Fruit fly (Drosophila melanogaster) whole organism, embryonic: Measurements from ENCODE around the gene CG14043.
A peak's percentile ranks its signal among the peaks of the same experiment; 100 is the strongest.

Experiments used
- B-H2 ChIP-seq: fragments of 200-800 bp; sonication (Bioruptor generic); optimal IDR thresholded peaks from 2 replicates; lab custom pipeline; 2018; ENCODE audit warnings: missing biosample characterization, mild to moderate bottlenecking, missing genetic modification characterization
- CG10274 ChIP-seq: fragments of 200-800 bp; sonication (Bioruptor generic); optimal IDR thresholded peaks from 3 replicates; lab custom pipeline; 2017; ENCODE audit warnings: missing biosample characterization, mild to moderate bottlenecking, missing genetic modification characterization
- CG11093 ChIP-seq: fragments of 200-800 bp; sonication (Bioruptor generic); IDR thresholded peaks from 3 replicates; pipeline ENCODE4 v1.3.6; 2022; ENCODE audit warnings: missing biosample characterization, missing genetic modification characterization
- CG11247 ChIP-seq: fragments of 200-800 bp; sonication (Bioruptor generic); IDR thresholded peaks from 2 replicates; pipeline ENCODE4 v1.3.6; 2022; ENCODE audit warnings: missing biosample characterization, missing genetic modification characterization
- CG12155 ChIP-seq: fragments of 200-800 bp; sonication (Bioruptor generic); optimal IDR thresholded peaks from 3 replicates; lab custom pipeline; 2016; ENCODE audit warnings: missing biosample characterization, missing genetic modification characterization
- CG1233 ChIP-seq: fragments of 200-800 bp; sonication (Bioruptor generic); optimal IDR thresholded peaks from 4 replicates; lab custom pipeline; 2018; ENCODE audit warnings: missing biosample characterization, mild to moderate bottlenecking, missing genetic modification characterization
- CG13296 ChIP-seq: fragments of 200-800 bp; sonication (Bioruptor generic); optimal IDR thresholded peaks from 3 replicates; lab custom pipeline; 2018; ENCODE audit warnings: missing biosample characterization, mild to moderate bottlenecking, missing genetic modification characterization
- CG13775 ChIP-seq: fragments of 200-800 bp; sonication (Bioruptor generic); optimal IDR thresholded peaks from 3 replicates; lab custom pipeline; 2017; ENCODE audit warnings: missing biosample characterization, mild to moderate bottlenecking, missing genetic modification characterization
- CG18619 ChIP-seq: fragments of 200-800 bp; sonication (Bioruptor generic); optimal IDR thresholded peaks from 3 replicates; lab custom pipeline; 2017; ENCODE audit warnings: missing biosample characterization, mild to moderate bottlenecking, missing genetic modification characterization
- CG2120 ChIP-seq: fragments of 200-800 bp; sonication (Bioruptor generic); optimal IDR thresholded peaks from 3 replicates; lab custom pipeline; 2016; ENCODE audit warnings: missing biosample characterization, missing genetic modification characterization
- CG30431 ChIP-seq: fragments of 200-800 bp; sonication (Bioruptor generic); optimal IDR thresholded peaks from 2 replicates; lab custom pipeline; 2017; ENCODE audit warnings: missing biosample characterization, missing genetic modification characterization
- CG4360 ChIP-seq: fragments of 200-800 bp; sonication (Bioruptor generic); IDR thresholded peaks from 2 replicates; pipeline ENCODE4 v1.3.6; 2022; ENCODE audit warnings: missing biosample characterization, missing genetic modification characterization
- CG43689 ChIP-seq: fragments of 200-800 bp; sonication (Bioruptor generic); IDR thresholded peaks from 2 replicates; pipeline ENCODE4 v1.3.6; 2022; ENCODE audit warnings: missing biosample characterization, missing genetic modification characterization
- CG4424 ChIP-seq: fragments of 200-800 bp; sonication (Bioruptor generic); optimal IDR thresholded peaks from 3 replicates; lab custom pipeline; 2016; ENCODE audit warnings: missing biosample characterization, missing genetic modification characterization
- CG5180 ChIP-seq: fragments of 200-800 bp; sonication (Bioruptor generic); optimal IDR thresholded peaks from 3 replicates; lab custom pipeline; 2017; ENCODE audit warnings: missing biosample characterization, missing genetic modification characterization, mild to moderate bottlenecking, moderate library complexity, missing genetic modification reagents
- CG5245 ChIP-seq: fragments of 200-800 bp; sonication (Bioruptor generic); optimal IDR thresholded peaks from 3 replicates; lab custom pipeline; 2016; ENCODE audit warnings: missing biosample characterization, missing genetic modification characterization
- CG6272 ChIP-seq: fragments of 200-800 bp; sonication (Bioruptor generic); IDR thresholded peaks from 2 replicates; pipeline ENCODE4 v1.3.6; 2022; ENCODE audit warnings: missing biosample characterization, missing genetic modification characterization
- CG6854 ChIP-seq: fragments of 200-800 bp; sonication (Bioruptor generic); optimal IDR thresholded peaks from 3 replicates; lab custom pipeline; 2017; ENCODE audit warnings: missing biosample characterization, mild to moderate bottlenecking, missing genetic modification characterization
- CHES-1-like ChIP-seq: fragments of 200-800 bp; sonication (Bioruptor generic); optimal IDR thresholded peaks from 2 replicates; lab custom pipeline; 2016; ENCODE audit warnings: missing biosample characterization, missing genetic modification characterization
- D19A ChIP-seq: fragments of 200-800 bp; optimal IDR thresholded peaks from 3 replicates; lab custom pipeline; 2019; ENCODE audit warnings: missing biosample characterization, mild to moderate bottlenecking, missing genetic modification characterization, moderate library complexity
- D19B ChIP-seq: fragments of 200-800 bp; sonication (Bioruptor generic); optimal IDR thresholded peaks from 2 replicates; lab custom pipeline; 2017; ENCODE audit warnings: missing biosample characterization, mild to moderate bottlenecking, missing genetic modification characterization
- Dad ChIP-seq: fragments of 200-800 bp; sonication (Bioruptor generic); optimal IDR thresholded peaks from 3 replicates; lab custom pipeline; 2016; ENCODE audit warnings: missing biosample characterization, missing genetic modification characterization
- Dip2 ChIP-seq: fragments of 200-800 bp; sonication (Bioruptor generic); IDR thresholded peaks from 2 replicates; pipeline ENCODE4 v1.3.6; 2022; ENCODE audit warnings: missing biosample characterization, missing genetic modification characterization
- Dip3 ChIP-seq: fragments of 200-800 bp; sonication (Bioruptor generic); optimal IDR thresholded peaks from 3 replicates; lab custom pipeline; 2016; ENCODE audit warnings: missing biosample characterization, missing genetic modification characterization
- ERR ChIP-seq: fragments of 200-800 bp; sonication (Bioruptor generic); optimal IDR thresholded peaks from 2 replicates; lab custom pipeline; 2016; ENCODE audit warnings: missing biosample characterization, missing genetic modification characterization
- Eip74EF ChIP-seq, 2 experiments: fragments of 200-800 bp in 1 of 2; fragments of >200 bp in 1 of 2; sonication (Bioruptor generic) in 1 of 2; optimal IDR thresholded peaks; 2 replicates each; lab custom pipeline; 2017 to 2019; ENCODE audit warnings: missing biosample characterization in 2 of 2, missing genetic modification characterization in 2 of 2, mild to moderate bottlenecking in 1 of 2, moderate library complexity in 1 of 2
- Fer2 ChIP-seq: fragments of 200-800 bp; sonication (Bioruptor generic); optimal IDR thresholded peaks from 2 replicates; lab custom pipeline; 2018; ENCODE audit warnings: missing biosample characterization, mild to moderate bottlenecking, missing genetic modification characterization, moderate library complexity
- Fer3 ChIP-seq: fragments of 200-800 bp; sonication (Bioruptor generic); optimal IDR thresholded peaks from 2 replicates; lab custom pipeline; 2018; ENCODE audit warnings: missing biosample characterization, mild to moderate bottlenecking, missing genetic modification characterization, moderate library complexity
- GATAe ChIP-seq: fragments of 200-800 bp; sonication (Bioruptor generic); conservative IDR thresholded peaks from 2 replicates; pipeline ENCODE4 v1.3.6; 2022; ENCODE audit warnings: missing biosample characterization, missing genetic modification characterization
- Gug ChIP-seq: fragments of 200-800 bp; sonication (Bioruptor generic); IDR thresholded peaks from 4 replicates; pipeline ENCODE4 v1.3.6; 2022; ENCODE audit warnings: missing biosample characterization, missing genetic modification characterization
- Hand ChIP-seq: fragments of 200-800 bp; sonication (Bioruptor generic); optimal IDR thresholded peaks from 2 replicates; lab custom pipeline; 2017; ENCODE audit warnings: mild to moderate bottlenecking, missing biosample characterization, missing genetic modification reagents, missing genetic modification characterization
- Max ChIP-seq: fragments of 200-800 bp; sonication (Bioruptor generic); optimal IDR thresholded peaks from 2 replicates; lab custom pipeline; 2016; ENCODE audit warnings: missing biosample characterization, mild to moderate bottlenecking, missing genetic modification characterization
- Mrtf ChIP-seq: fragments of 200-800 bp; sonication (Bioruptor generic); IDR thresholded peaks from 3 replicates; pipeline ENCODE4 v1.3.6; 2022; ENCODE audit warnings: missing biosample characterization, missing genetic modification characterization
- Opbp ChIP-seq: fragments of 200-800 bp; sonication (Bioruptor generic); IDR thresholded peaks from 3 replicates; pipeline ENCODE4 v1.3.6; 2022; ENCODE audit warnings: missing biosample characterization, missing genetic modification characterization; ENCODE audit not compliant: partially characterized antibody
- Optix ChIP-seq: fragments of 200-800 bp; sonication (Bioruptor generic); IDR thresholded peaks from 3 replicates; pipeline ENCODE4 v1.3.6; 2022; ENCODE audit warnings: missing biosample characterization, missing genetic modification characterization
- aop ChIP-seq: fragments of 200-800 bp; sonication (Bioruptor generic); IDR thresholded peaks from 2 replicates; pipeline ENCODE4 v1.3.6; 2022; ENCODE audit warnings: missing biosample characterization, missing genetic modification characterization
- ara ChIP-seq: fragments of 200-800 bp; sonication (Bioruptor generic); IDR thresholded peaks from 2 replicates; pipeline ENCODE4 v1.3.6; 2022; ENCODE audit warnings: missing biosample characterization, missing genetic modification characterization
- chm ChIP-seq: fragments of 200-800 bp; sonication (Bioruptor generic); IDR thresholded peaks from 2 replicates; pipeline ENCODE4 v1.3.6; 2022; ENCODE audit warnings: missing biosample characterization, missing genetic modification characterization
- chn ChIP-seq: fragments of 200-800 bp; sonication (Bioruptor generic); optimal IDR thresholded peaks from 2 replicates; lab custom pipeline; 2016; ENCODE audit warnings: missing biosample characterization, missing genetic modification characterization
- danr ChIP-seq: fragments of 200-800 bp; sonication (Bioruptor generic); IDR thresholded peaks from 2 replicates; pipeline ENCODE4 v1.3.6; 2022; ENCODE audit warnings: missing biosample characterization, missing genetic modification characterization
- dysf ChIP-seq: fragments of 200-800 bp; sonication (Bioruptor generic); IDR thresholded peaks from 3 replicates; pipeline ENCODE4 v1.3.6; 2022; ENCODE audit warnings: missing biosample characterization, missing genetic modification characterization
- exex ChIP-seq: fragments of 200-800 bp; sonication (Bioruptor generic); optimal IDR thresholded peaks from 4 replicates; lab custom pipeline; 2018; ENCODE audit warnings: missing biosample characterization, mild to moderate bottlenecking, missing genetic modification characterization, moderate library complexity
- gcm2 ChIP-seq: fragments of 200-800 bp; sonication (Bioruptor generic); optimal IDR thresholded peaks from 2 replicates; lab custom pipeline; 2016; ENCODE audit warnings: missing biosample characterization, missing genetic modification characterization
- slp2 ChIP-seq: fragments of 200-800 bp; sonication (Bioruptor generic); optimal IDR thresholded peaks from 2 replicates; lab custom pipeline; 2016; ENCODE audit warnings: missing biosample characterization, missing genetic modification characterization
- stc ChIP-seq: fragments of 200-800 bp; sonication (Bioruptor generic); IDR thresholded peaks from 2 replicates; pipeline ENCODE4 v1.3.6; 2022; ENCODE audit warnings: missing biosample characterization, missing genetic modification characterization
- tgo ChIP-seq: fragments of 200-800 bp; sonication (Bioruptor generic); IDR thresholded peaks from 3 replicates; pipeline ENCODE4 v1.3.6; 2022; ENCODE audit warnings: missing biosample characterization, missing genetic modification characterization
- tna ChIP-seq: fragments of 200-800 bp; sonication (Bioruptor generic); IDR thresholded peaks from 2 replicates; pipeline ENCODE4 v1.3.6; 2022; ENCODE audit warnings: missing biosample characterization, missing genetic modification characterization; ENCODE audit not compliant: partially characterized antibody
- unc-4 ChIP-seq: fragments of 200-800 bp; sonication (Bioruptor generic); IDR thresholded peaks from 2 replicates; pipeline ENCODE4 v1.3.6; 2022; ENCODE audit warnings: missing biosample characterization, missing genetic modification characterization; ENCODE audit not compliant: partially characterized antibody
- vnd ChIP-seq: fragments of 200-800 bp; sonication (Bioruptor generic); IDR thresholded peaks from 3 replicates; pipeline ENCODE4 v1.3.6; 2022; ENCODE audit warnings: missing biosample characterization, missing genetic modification characterization; ENCODE audit not compliant: partially characterized antibody
- wor ChIP-seq: fragments of 200-800 bp; sonication (Bioruptor generic); IDR thresholded peaks from 2 replicates; pipeline ENCODE4 v1.3.6; 2022; ENCODE audit warnings: missing biosample characterization, missing genetic modification characterization

CG14043 gene

dm6 chr2L:4976988-4977551 lies 5.6 kb downstream of the CG14043 start, which contains the start of the genes Gmd and CG3792 (continued):
- TF ChIP-seq tgo (GFP tag; lab: Robert Waterston, UW) (peak; percentile 97), Optix (peak; percentile 81), Dip3 (GFP tag; lab: Kevin White, UChicago) (peak; percentile 92), Dad (peak; percentile 94), Fer3 (tag; lab: Kevin White, UChicago) (peak; percentile 96), dysf (peak; percentile 97), stc (GFP tag; lab: Robert Waterston, UW) (peak; percentile 95), CG10274 (peak; percentile 77), Hand (peak; percentile 68), aop (GFP tag; lab: Robert Waterston, UW) (no peak; the same call in 1 of the 2 replicates), ERR (GFP tag; lab: Kevin White, UChicago) (peak; percentile 90), CG11247 (GFP tag; lab: Robert Waterston, UW) (peak; percentile 96), exex (peak; percentile 72), B-H2 (peak; percentile 96), gcm2 (GFP tag; lab: Kevin White, UChicago) (peak; percentile 90), vnd (peak; percentile 88), GATAe (GFP tag; lab: Robert Waterston, UW) (peak; percentile 90), slp2 (peak; percentile 94), CG4424 (GFP tag; lab: Kevin White, UChicago) (peak; percentile 97), Max (GFP tag; lab: Kevin White, UChicago) (peak; percentile 96), CG13296 (GFP tag; lab: Kevin White, UChicago) (peak; percentile 95), CG5180 (GFP tag; lab: Kevin White, UChicago) (no peak), Opbp (peak; percentile 53; the same call in 2 of the 3 replicates), unc-4 (GFP tag; lab: Robert Waterston, UW) (peak; percentile 82), wor (GFP tag; lab: Robert Waterston, UW) (peak; percentile 95), CG11093 (peak; percentile 94), CG18619 (GFP tag; lab: Kevin White, UChicago) (peak; percentile 93), CG4360 (peak; percentile 70), CG6854 (GFP tag; lab: Kevin White, UChicago) (peak; percentile 79), chn (GFP tag; lab: Kevin White, UChicago) (peak; percentile 96), ara (GFP tag; lab: Robert Waterston, UW) (peak; percentile 94), CG1233 (peak; percentile 94), CG43689 (GFP tag; lab: Robert Waterston, UW) (peak; percentile 87), Fer2 (peak; percentile 92), Mrtf (GFP tag; lab: Robert Waterston, UW) (peak; percentile 92), CG2120 (GFP tag; lab: Kevin White, UChicago) (peak; percentile 97), CG5245 (GFP tag; lab: Kevin White, UChicago) (peak; percentile 93), D19A (tag; lab: Kevin White, UChicago) (peak; percentile 91), CG6272 (peak; percentile 96), CHES-1-like (GFP tag; lab: Kevin White, UChicago) (peak; percentile 92), chm (GFP tag; lab: Robert Waterston, UW) (peak; percentile 91), danr (GFP tag; lab: Robert Waterston, UW) (peak; percentile 93), Eip74EF (GFP tag; optimal IDR thresholded peaks at IDR 0.05; lab: Kevin White, UChicago) (peak in 1 of 2 experiments; percentile 88), Dip2 (GFP tag; lab: Robert Waterston, UW) (peak; percentile 59; the same call in 1 of the 2 replicates), tna (GFP tag; lab: Robert Waterston, UW) (peak; percentile 67), CG12155 (GFP tag; lab: Kevin White, UChicago) (peak; percentile 94), CG30431 (GFP tag; lab: Kevin White, UChicago) (peak; percentile 90), D19B (GFP tag; lab: Kevin White, UChicago) (peak; percentile 85), Gug (peak; percentile 94), CG13775 (GFP tag; lab: Kevin White, UChicago) (peak; percentile 96)
